Fruit fly (Drosophila melanogaster): ENCODE data around the gene Tango14.

The Tango14 gene

DNA sequence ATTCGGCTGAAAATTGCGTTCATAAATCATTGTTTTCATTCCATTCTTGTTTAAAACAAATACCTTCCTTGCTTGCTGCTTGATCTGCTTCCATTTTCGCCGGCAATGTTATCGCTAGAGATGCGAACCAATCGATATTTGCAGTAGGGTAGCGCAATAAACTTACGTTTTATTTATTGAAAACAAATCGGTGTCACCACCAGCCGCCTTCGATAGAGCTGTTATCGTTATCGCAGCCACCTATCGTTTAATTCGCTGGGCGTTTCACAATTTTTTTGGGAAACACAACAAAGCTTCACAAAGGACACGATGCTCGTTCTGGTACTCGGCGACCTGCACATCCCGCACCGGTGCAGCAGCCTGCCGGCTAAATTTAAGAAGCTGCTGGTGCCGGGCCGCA lies 7.9 kb upstream of the Tango14 start, which contains the start of the genes Tfb4 and Vps29 (continued):
- no peak for TF ChIP-seq CG14965 (GFP tag; optimal IDR thresholded peaks at IDR 0.05; ENCODE audit: borderline replicate concordance)
- TF ChIP-seq HLH4C (GFP tag; IDR thresholded peaks at IDR 0.05; ENCODE audit: partially characterized antibody): peak; percentile 98
- no peak for TF ChIP-seq CG6254 (GFP tag; optimal IDR thresholded peaks at IDR 0.05)
- no peak for TF ChIP-seq sc (optimal IDR thresholded peaks at IDR 0.05)
- TF ChIP-seq sc (GFP tag; optimal IDR thresholded peaks at IDR 0.05): no peak
- no peak for TF ChIP-seq cad (GFP tag; optimal IDR thresholded peaks at IDR 0.05)
- no peak for TF ChIP-seq corto (GFP tag; optimal IDR thresholded peaks at IDR 0.05)
- TF ChIP-seq Myb (GFP tag; optimal IDR thresholded peaks at IDR 0.05): peak; percentile 36
- TF ChIP-seq fd64A (GFP tag; optimal IDR thresholded peaks at IDR 0.05): no peak
- TF ChIP-seq CG7839 (tag; optimal IDR thresholded peaks at IDR 0.05): no peak
- peak; percentile 70 for TF ChIP-seq CG2129 (GFP tag; IDR thresholded peaks at IDR 0.05; ENCODE audit: partially characterized antibody)
- no peak for TF ChIP-seq CG33557 (GFP tag; optimal IDR thresholded peaks at IDR 0.05)
- peak; percentile 97 for TF ChIP-seq Dref (GFP tag; IDR thresholded peaks at IDR 0.05)
- peak; percentile 18 for TF ChIP-seq CG3065 (GFP tag; optimal IDR thresholded peaks at IDR 0.05)
- TF ChIP-seq fru (optimal IDR thresholded peaks at IDR 0.05): no peak
- TF ChIP-seq pros (GFP tag; optimal IDR thresholded peaks at IDR 0.05): no peak
- peak; percentile 85 for TF ChIP-seq wek (GFP tag; optimal IDR thresholded peaks at IDR 0.05)
- TF ChIP-seq CG14014 (GFP tag; IDR thresholded peaks at IDR 0.05): peak; percentile 23; the same call in 1 of the 2 replicates
- no peak for TF ChIP-seq CG17612 (GFP tag; IDR thresholded peaks at IDR 0.05)
- no peak for TF ChIP-seq gcm2 (GFP tag; optimal IDR thresholded peaks at IDR 0.05)
- no peak for TF ChIP-seq CG15011 (GFP tag; optimal IDR thresholded peaks at IDR 0.05)
- TF ChIP-seq Hsf (GFP tag; optimal IDR thresholded peaks at IDR 0.05): peak; percentile 54
- TF ChIP-seq D19A (tag; optimal IDR thresholded peaks at IDR 0.05): no peak
- 0 out of 3 replicates have a peak, but pooled peaks have one; percentile 14 for TF ChIP-seq tgo (GFP tag; IDR thresholded peaks at IDR 0.05)
- TF ChIP-seq CG4707 (GFP tag; optimal IDR thresholded peaks at IDR 0.05): no peak
- TF ChIP-seq gsb (GFP tag; IDR thresholded peaks at IDR 0.05): no peak
- peak; percentile 65 for TF ChIP-seq row (GFP tag; IDR thresholded peaks at IDR 0.05)
- TF ChIP-seq Side (GFP tag; optimal IDR thresholded peaks at IDR 0.05): peak; percentile 63
- TF ChIP-seq Hmx (GFP tag; optimal IDR thresholded peaks at IDR 0.05): no peak
- TF ChIP-seq tll (GFP tag; optimal IDR thresholded peaks at IDR 0.05): no peak
- TF ChIP-seq amos (GFP tag; IDR thresholded peaks at IDR 0.05; ENCODE audit: partially characterized antibody): peak; percentile 87
- no peak for TF ChIP-seq gt (GFP tag; IDR thresholded peaks at IDR 0.05)
- TF ChIP-seq Fer2 (tag; optimal IDR thresholded peaks at IDR 0.05): no peak
- peak; percentile 28 to 73 for TF ChIP-seq dpn (GFP tag; optimal IDR thresholded peaks at IDR 0.05)
- peak; percentile 94 for TF ChIP-seq CG6791 (GFP tag; IDR thresholded peaks at IDR 0.05; ENCODE audit: partially characterized antibody)
- TF ChIP-seq disco-r (GFP tag; optimal IDR thresholded peaks at IDR 0.05): no peak
- peak; percentile 21 for TF ChIP-seq gcm (GFP tag; optimal IDR thresholded peaks at IDR 0.05)
- TF ChIP-seq CG10321 (GFP tag; IDR thresholded peaks at IDR 0.05): no peak
- peak; percentile 65 for TF ChIP-seq Dp (GFP tag; optimal IDR thresholded peaks at IDR 0.05)
- TF ChIP-seq CG10543 (GFP tag; optimal IDR thresholded peaks at IDR 0.05): no peak
- no peak for TF ChIP-seq CG8765 (GFP tag; IDR thresholded peaks at IDR 0.05)
- TF ChIP-seq CG9727 (GFP tag; optimal IDR thresholded peaks at IDR 0.05): no peak
- TF ChIP-seq MBD-R2 (GFP tag; IDR thresholded peaks at IDR 0.05): peak; percentile 97
- peak; percentile 35 for TF ChIP-seq sens (GFP tag)
- TF ChIP-seq Atf-2 (GFP tag; optimal IDR thresholded peaks at IDR 0.05): no peak
- peak; percentile 58; the same call in 1 of the 2 replicates for TF ChIP-seq vvl (GFP tag; IDR thresholded peaks at IDR 0.05)
- TF ChIP-seq CG13894 (tag; optimal IDR thresholded peaks at IDR 0.05): no peak
- TF ChIP-seq CG12942 (GFP tag; optimal IDR thresholded peaks at IDR 0.05): peak; percentile 12
- TF ChIP-seq CG8478 (optimal IDR thresholded peaks at IDR 0.05): no peak
- peak; percentile 60 for TF ChIP-seq CG17829 (tag; optimal IDR thresholded peaks at IDR 0.05)
- no peak for TF ChIP-seq odd (GFP tag; optimal IDR thresholded peaks at IDR 0.05)
- TF ChIP-seq CG17802 (tag; optimal IDR thresholded peaks at IDR 0.05): no peak
